Worm (Caenorhabditis elegans) whole organism, L4/young adult: ENCODE results near the gene C24D10.2.
"Not testable (repeated sequence)": the region's sequence is repeated elsewhere in the genome, so short reads cannot be mapped to it uniquely, and the experiment has no call there.

Source experiments
- W03F9.2 ChIP-seq: fragments of 150-350 bp; optimal IDR thresholded peaks from 2 replicates; lab custom pipeline; 2014; ENCODE audit warnings: missing biosample characterization, missing genetic modification characterization
- dao-5 ChIP-seq: sonication (generic microtip); optimal IDR thresholded peaks from 2 replicates; lab custom pipeline; 2016; ENCODE audit warnings: missing genotype, missing genetic modification characterization, moderate library complexity, missing compliant biosample characterization
- him-1 ChIP-seq: sonication (generic microtip); optimal IDR thresholded peaks from 2 replicates; lab custom pipeline; 2016; ENCODE audit warnings: missing genotype, missing genetic modification reagents, missing genetic modification characterization, missing compliant biosample characterization

ce11 chrIV:5162941-5163340, at the start of gene C24D10.2, which contains the start of gene nspd-3:
- TF ChIP-seq him-1 (tag; lab: Kevin White, UChicago); dao-5 (tag; lab: Kevin White, UChicago); W03F9.2: not testable (repeated sequence)
